Fruit fly (Drosophila melanogaster) whole organism, embryonic: ENCODE results near the gene Top3alpha.
A peak's percentile ranks its signal among the peaks of the same experiment; 100 is the strongest.

Experiments
- Adf1 ChIP-seq: fragments of 200-800 bp; sonication (Bioruptor generic); IDR thresholded peaks from 2 replicates; pipeline ENCODE4 v1.3.6; 2022; ENCODE audit warnings: missing biosample characterization, missing genetic modification characterization
- Antp ChIP-seq: fragments of 200-800 bp; sonication (Bioruptor generic); optimal IDR thresholded peaks from 3 replicates; lab custom pipeline; 2016; ENCODE audit warnings: missing biosample characterization, missing genetic modification characterization
- Atf-2 ChIP-seq: fragments of 200-800 bp; sonication (Bioruptor generic); optimal IDR thresholded peaks from 2 replicates; lab custom pipeline; 2016; ENCODE audit warnings: missing biosample characterization, missing genetic modification characterization
- CG10267 ChIP-seq: fragments of 200-800 bp; sonication (Bioruptor generic); optimal IDR thresholded peaks from 2 replicates; lab custom pipeline; 2018; ENCODE audit warnings: missing biosample characterization, mild to moderate bottlenecking, missing genetic modification characterization, moderate library complexity
- CG11085 ChIP-seq: fragments of 200-800 bp; sonication (Bioruptor generic); IDR thresholded peaks from 2 replicates; pipeline ENCODE4 v1.3.6; 2022; ENCODE audit warnings: missing biosample characterization, missing genetic modification characterization
- CG13287 ChIP-seq: fragments of 200-800 bp; sonication (Bioruptor generic); IDR thresholded peaks from 2 replicates; pipeline ENCODE4 v1.3.6; 2022; ENCODE audit warnings: missing biosample characterization, missing genetic modification characterization; ENCODE audit not compliant: partially characterized antibody
- CG14710 ChIP-seq: fragments of 200-800 bp; sonication (Bioruptor generic); optimal IDR thresholded peaks from 3 replicates; lab custom pipeline; 2019; ENCODE audit warnings: missing biosample characterization, mild to moderate bottlenecking, missing genetic modification characterization, moderate library complexity
- CG16779 ChIP-seq: fragments of 200-800 bp; sonication (Bioruptor generic); IDR thresholded peaks from 2 replicates; pipeline ENCODE4 v1.3.6; 2022; ENCODE audit warnings: missing biosample characterization, missing genetic modification characterization
- CG17612 ChIP-seq: fragments of 200-800 bp; sonication (Bioruptor generic); IDR thresholded peaks from 2 replicates; pipeline ENCODE4 v1.3.6; 2022; ENCODE audit warnings: missing biosample characterization, missing genetic modification characterization
- CG6683 ChIP-seq: fragments of 200-800 bp; sonication (Bioruptor generic); optimal IDR thresholded peaks from 2 replicates; lab custom pipeline; 2017; ENCODE audit warnings: missing biosample characterization, mild to moderate bottlenecking, missing genetic modification characterization, missing genetic modification reagents
- CG6689 ChIP-seq: fragments of 200-800 bp; sonication (Bioruptor generic); IDR thresholded peaks from 2 replicates; pipeline ENCODE4 v1.3.6; 2022; ENCODE audit warnings: missing biosample characterization, missing genetic modification characterization
- CG6765 ChIP-seq: fragments of 200-800 bp; sonication (Bioruptor generic); optimal IDR thresholded peaks from 3 replicates; lab custom pipeline; 2017; ENCODE audit warnings: missing biosample characterization, mild to moderate bottlenecking, missing genetic modification characterization
- CG6813 ChIP-seq: fragments of 200-800 bp; sonication (Bioruptor generic); optimal IDR thresholded peaks from 2 replicates; lab custom pipeline; 2017; ENCODE audit warnings: missing biosample characterization, missing genetic modification characterization, mild to moderate bottlenecking, moderate library complexity, missing genetic modification reagents
- CG8290 ChIP-seq, 3 experiments: fragments of 200-800 bp; sonication (Bioruptor generic); optimal IDR thresholded peaks; 2 replicates each; lab custom pipeline; 2016 to 2019; ENCODE audit warnings: missing biosample characterization in 3 of 3, missing genetic modification characterization in 3 of 3, mild to moderate bottlenecking in 2 of 3, moderate library complexity in 1 of 3
- CG9817 ChIP-seq: fragments of 200-800 bp; sonication (Bioruptor generic); optimal IDR thresholded peaks from 2 replicates; lab custom pipeline; 2018; ENCODE audit warnings: missing biosample characterization, mild to moderate bottlenecking, missing genetic modification characterization, moderate library complexity
- CrebB ChIP-seq: fragments of 200-800 bp; sonication (Bioruptor generic); optimal IDR thresholded peaks from 3 replicates; lab custom pipeline; 2018; ENCODE audit warnings: missing biosample characterization, mild to moderate bottlenecking, missing genetic modification characterization
- D19B ChIP-seq: fragments of 200-800 bp; sonication (Bioruptor generic); optimal IDR thresholded peaks from 2 replicates; lab custom pipeline; 2017; ENCODE audit warnings: missing biosample characterization, mild to moderate bottlenecking, missing genetic modification characterization
- Dip3 ChIP-seq: fragments of 200-800 bp; sonication (Bioruptor generic); optimal IDR thresholded peaks from 3 replicates; lab custom pipeline; 2016; ENCODE audit warnings: missing biosample characterization, missing genetic modification characterization
- Fer3 ChIP-seq: fragments of 200-800 bp; sonication (Bioruptor generic); optimal IDR thresholded peaks from 2 replicates; lab custom pipeline; 2018; ENCODE audit warnings: missing biosample characterization, mild to moderate bottlenecking, missing genetic modification characterization, moderate library complexity
- GATAe ChIP-seq: fragments of 200-800 bp; sonication (Bioruptor generic); conservative IDR thresholded peaks from 2 replicates; pipeline ENCODE4 v1.3.6; 2022; ENCODE audit warnings: missing biosample characterization, missing genetic modification characterization
- HLH3B ChIP-seq: fragments of 200-800 bp; sonication (Bioruptor generic); IDR thresholded peaks from 2 replicates; pipeline ENCODE4 v1.3.6; 2022; ENCODE audit warnings: missing biosample characterization, missing genetic modification characterization
- HLHmδ ChIP-seq: fragments of 200-800 bp; sonication (Bioruptor generic); optimal IDR thresholded peaks from 2 replicates; lab custom pipeline; 2018; ENCODE audit warnings: missing biosample characterization, mild to moderate bottlenecking, missing genetic modification characterization, moderate library complexity
- Hand ChIP-seq: fragments of 200-800 bp; sonication (Bioruptor generic); optimal IDR thresholded peaks from 2 replicates; lab custom pipeline; 2017; ENCODE audit warnings: mild to moderate bottlenecking, missing biosample characterization, missing genetic modification reagents, missing genetic modification characterization
- Hr3 ChIP-seq: fragments of 200-800 bp; sonication (Bioruptor generic); optimal IDR thresholded peaks from 3 replicates; lab custom pipeline; 2016; ENCODE audit warnings: missing biosample characterization, missing genetic modification characterization
- Hr39 ChIP-seq: fragments of >200 bp; optimal IDR thresholded peaks from 2 replicates; lab custom pipeline; 2017
- Kr ChIP-seq: fragments of 200-800 bp; sonication (Bioruptor generic); optimal IDR thresholded peaks from 2 replicates; lab custom pipeline; 2017; ENCODE audit warnings: missing biosample characterization, mild to moderate bottlenecking, missing genetic modification characterization
- MTF-1 ChIP-seq: fragments of 200-800 bp; sonication (Bioruptor generic); optimal IDR thresholded peaks from 2 replicates; lab custom pipeline; 2018; ENCODE audit warnings: missing biosample characterization, mild to moderate bottlenecking, missing genetic modification characterization, borderline replicate concordance
- NC2α ChIP-seq: fragments of 200-800 bp; sonication (Bioruptor generic); optimal IDR thresholded peaks from 2 replicates; lab custom pipeline; 2016; ENCODE audit warnings: missing biosample characterization, missing genetic modification characterization
- Neu2 ChIP-seq: fragments of 200-800 bp; sonication (Bioruptor generic); optimal IDR thresholded peaks from 3 replicates; lab custom pipeline; 2016; ENCODE audit warnings: missing biosample characterization, missing genetic modification characterization, borderline replicate concordance
- Sox100B ChIP-seq: fragments of 200-800 bp; sonication (Bioruptor generic); optimal IDR thresholded peaks from 3 replicates; lab custom pipeline; 2018; ENCODE audit warnings: missing biosample characterization, mild to moderate bottlenecking, missing genetic modification characterization
- Trl ChIP-seq, 3 experiments: fragments of >200 bp in 2 of 3; fragments of 200-800 bp in 1 of 3; sonication (Bioruptor generic) in 1 of 3; optimal IDR thresholded peaks; 2 replicates in 1 of 3; 3 replicates in 2 of 3; lab custom pipeline; 2016 to 2017; ENCODE audit warnings: missing biosample characterization in 1 of 3, missing genetic modification characterization in 1 of 3
- ap ChIP-seq: fragments of 200-800 bp; sonication (Bioruptor generic); IDR thresholded peaks from 2 replicates; pipeline ENCODE4 v1.3.6; 2022; ENCODE audit warnings: missing biosample characterization, missing genetic modification characterization
- ash1 ChIP-seq: fragments of 200-800 bp; sonication (Bioruptor generic); optimal IDR thresholded peaks from 2 replicates; lab custom pipeline; 2018; ENCODE audit warnings: missing biosample characterization, mild to moderate bottlenecking, missing genetic modification characterization
- bcd ChIP-seq: fragments of 200-800 bp; sonication (Bioruptor generic); optimal IDR thresholded peaks from 2 replicates; lab custom pipeline; 2017; ENCODE audit warnings: missing biosample characterization, mild to moderate bottlenecking, missing genetic modification characterization
- chn ChIP-seq: fragments of 200-800 bp; sonication (Bioruptor generic); optimal IDR thresholded peaks from 2 replicates; lab custom pipeline; 2016; ENCODE audit warnings: missing biosample characterization, missing genetic modification characterization
- dmrt99B ChIP-seq: fragments of 200-800 bp; sonication (Bioruptor generic); optimal IDR thresholded peaks from 2 replicates; lab custom pipeline; 2018; ENCODE audit warnings: missing biosample characterization, mild to moderate bottlenecking, missing genetic modification characterization, moderate library complexity
- en ChIP-seq: fragments of 200-800 bp; sonication (Bioruptor generic); optimal IDR thresholded peaks from 2 replicates; lab custom pipeline; 2016; ENCODE audit warnings: missing biosample characterization, missing genetic modification characterization
- ewg ChIP-seq: fragments of 200-800 bp; sonication (Bioruptor generic); optimal IDR thresholded peaks from 3 replicates; lab custom pipeline; 2017; ENCODE audit warnings: mild to moderate bottlenecking, missing biosample characterization, missing genetic modification reagents, missing genetic modification characterization
- fd96Cb ChIP-seq: fragments of 200-800 bp; sonication (Bioruptor generic); optimal IDR thresholded peaks from 2 replicates; lab custom pipeline; 2018; ENCODE audit warnings: missing biosample characterization, mild to moderate bottlenecking, missing genetic modification characterization, moderate library complexity
- grau ChIP-seq: fragments of 200-800 bp; optimal IDR thresholded peaks from 3 replicates; lab custom pipeline; 2019; ENCODE audit warnings: missing biosample characterization, mild to moderate bottlenecking, missing genetic modification characterization, moderate library complexity
- jing ChIP-seq: fragments of 200-800 bp; sonication (Bioruptor generic); optimal IDR thresholded peaks from 2 replicates; lab custom pipeline; 2018; ENCODE audit warnings: missing biosample characterization, mild to moderate bottlenecking, missing genetic modification characterization
- lmd ChIP-seq: fragments of 200-800 bp; sonication (Bioruptor generic); IDR thresholded peaks from 2 replicates; pipeline ENCODE4 v1.3.6; 2022; ENCODE audit warnings: missing biosample characterization, missing genetic modification characterization
- nau ChIP-seq: fragments of 200-800 bp; sonication (Bioruptor generic); optimal IDR thresholded peaks from 3 replicates; lab custom pipeline; 2017; ENCODE audit warnings: missing biosample characterization, mild to moderate bottlenecking, missing genetic modification characterization, missing genetic modification reagents
- nerfin-2 ChIP-seq: fragments of 200-800 bp; sonication (Bioruptor generic); IDR thresholded peaks from 2 replicates; pipeline ENCODE4 v1.3.6; 2022; ENCODE audit warnings: missing biosample characterization, missing genetic modification characterization; ENCODE audit not compliant: partially characterized antibody
- nmo ChIP-seq: fragments of 200-800 bp; sonication (Bioruptor generic); optimal IDR thresholded peaks from 2 replicates; lab custom pipeline; 2018; ENCODE audit warnings: missing biosample characterization, mild to moderate bottlenecking, missing genetic modification characterization, moderate library complexity
- pita ChIP-seq: fragments of 200-800 bp; sonication (Bioruptor generic); optimal IDR thresholded peaks from 2 replicates; lab custom pipeline; 2017; ENCODE audit warnings: missing biosample characterization, mild to moderate bottlenecking, missing genetic modification characterization
- run ChIP-seq: fragments of 200-800 bp; sonication (Bioruptor generic); optimal IDR thresholded peaks from 3 replicates; lab custom pipeline; 2018; ENCODE audit warnings: missing biosample characterization, mild to moderate bottlenecking, missing genetic modification characterization
- salm ChIP-seq: fragments of 200-800 bp; sonication (Bioruptor generic); optimal IDR thresholded peaks from 2 replicates; lab custom pipeline; 2018; ENCODE audit warnings: missing biosample characterization, mild to moderate bottlenecking, missing genetic modification characterization
- sens ChIP-seq: fragments of 200-800 bp; sonication (Bioruptor generic); peaks from one replicate; lab custom pipeline; 2016; ENCODE audit warnings: missing biosample characterization, missing genetic modification characterization
- tna ChIP-seq: fragments of 200-800 bp; sonication (Bioruptor generic); IDR thresholded peaks from 2 replicates; pipeline ENCODE4 v1.3.6; 2022; ENCODE audit warnings: missing biosample characterization, missing genetic modification characterization; ENCODE audit not compliant: partially characterized antibody
- toy ChIP-seq: fragments of 200-800 bp; sonication (Bioruptor generic); IDR thresholded peaks from 2 replicates; pipeline ENCODE4 v1.3.6; 2022; ENCODE audit warnings: missing biosample characterization, missing genetic modification characterization

Gene Top3alpha

DNA sequence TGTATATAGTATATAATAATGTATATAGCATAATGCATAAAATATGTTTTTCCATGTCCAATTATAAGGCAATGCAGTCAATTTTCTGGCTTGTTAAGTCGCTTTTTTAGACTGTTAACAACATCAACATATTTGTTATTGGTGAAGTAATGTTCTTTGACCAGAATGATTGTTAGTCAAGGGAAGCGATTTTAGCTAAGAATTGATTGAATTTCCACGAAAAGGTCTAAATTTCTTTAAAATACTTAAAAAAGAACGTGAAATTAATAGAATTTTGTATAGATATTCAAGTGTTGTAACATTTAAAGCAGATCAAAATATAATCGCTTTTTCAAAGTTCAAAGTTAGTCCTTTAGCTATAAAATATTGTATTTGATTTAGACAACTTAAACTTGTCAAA, 34.6 kb upstream of the Top3alpha start (continued):
- TF ChIP-seq ewg (GFP tag; lab: Kevin White, UChicago) (no peak), run (tag; lab: Kevin White, UChicago) (no peak), CrebB (tag; lab: Kevin White, UChicago) (no peak), ash1 (GFP tag; lab: Kevin White, UChicago) (no peak), Fer3 (tag; lab: Kevin White, UChicago) (no peak), CG17612 (GFP tag; lab: Robert Waterston, UW) (no peak), ap (no peak), GATAe (GFP tag; lab: Robert Waterston, UW) (no peak), Hand (GFP tag; lab: Kevin White, UChicago) (no peak), sens (GFP tag; lab: Kevin White, UChicago) (peak; percentile 18), Hr39 (lab: Kevin White, UChicago) (no peak), nerfin-2 (GFP tag; lab: Robert Waterston, UW) (no peak), Dip3 (GFP tag; lab: Kevin White, UChicago) (no peak), tna (GFP tag; lab: Robert Waterston, UW) (no peak), nau (GFP tag; lab: Kevin White, UChicago) (no peak), CG6689 (GFP tag; lab: Robert Waterston, UW) (no peak), Sox100B (peak; percentile 58), Antp (GFP tag; lab: Kevin White, UChicago) (no peak), fd96Cb (peak; percentile 12), CG6765 (GFP tag; lab: Kevin White, UChicago) (no peak), pita (GFP tag; lab: Kevin White, UChicago) (no peak), D19B (GFP tag; lab: Kevin White, UChicago) (no peak), HLH3B (GFP tag; lab: Robert Waterston, UW) (no peak), Atf-2 (GFP tag; lab: Kevin White, UChicago) (no peak), bcd (GFP tag; lab: Kevin White, UChicago) (peak; percentile 4), CG11085 (GFP tag; lab: Robert Waterston, UW) (no peak), Adf1 (no peak), Trl (optimal IDR thresholded peaks at IDR 0.05; lab: Kevin White, UChicago) (no peak), Trl (GFP tag; optimal IDR thresholded peaks at IDR 0.05; lab: Kevin White, UChicago) (no peak), NC2α (GFP tag; lab: Kevin White, UChicago) (no peak), CG10267 (tag; lab: Kevin White, UChicago) (no peak), MTF-1 (GFP tag; lab: Kevin White, UChicago) (no peak), grau (tag; lab: Kevin White, UChicago) (peak; percentile 8), chn (GFP tag; lab: Kevin White, UChicago) (no peak), nmo (GFP tag; lab: Kevin White, UChicago) (peak; percentile 32), jing (no peak), salm (tag; lab: Kevin White, UChicago) (no peak), toy (no peak), CG14710 (tag; lab: Kevin White, UChicago) (peak; percentile 8), Neu2 (GFP tag; lab: Kevin White, UChicago) (no peak), CG8290 (GFP tag; optimal IDR thresholded peaks at IDR 0.05; lab: Kevin White, UChicago) (no peak), CG8290 (tag; optimal IDR thresholded peaks at IDR 0.05; lab: Kevin White, UChicago) (no peak), CG9817 (no peak), en (GFP tag; lab: Kevin White, UChicago) (no peak), CG13287 (GFP tag; lab: Robert Waterston, UW) (no peak), CG6683 (GFP tag; lab: Kevin White, UChicago) (no peak), Hr3 (GFP tag; lab: Kevin White, UChicago) (peak; percentile 6), HLHmδ (GFP tag; lab: Kevin White, UChicago) (no peak), CG6813 (GFP tag; lab: Kevin White, UChicago) (no peak), CG16779 (GFP tag; lab: Robert Waterston, UW) (no peak), dmrt99B (tag; lab: Kevin White, UChicago) (peak; percentile 7), lmd (no peak), Kr (no peak)
